Worm (Caenorhabditis elegans) whole organism, L2 larva: Measurements from ENCODE around the gene pir-2.

ENCODE experiments used
- ceh-82 ChIP-seq: fragments of 150-350 bp; optimal IDR thresholded peaks from 2 replicates; lab custom pipeline; 2014; ENCODE audit warnings: missing biosample characterization, missing genetic modification characterization
- elt-1 ChIP-seq: fragments of 150-350 bp; optimal IDR thresholded peaks from 2 replicates; lab custom pipeline; 2014; ENCODE audit warnings: missing biosample characterization, missing genetic modification characterization
- mdl-1 ChIP-seq, 2 experiments: fragments of 150-350 bp in 1 of 2; sonication (generic microtip) in 1 of 2; optimal IDR thresholded peaks; 2 replicates each; lab custom pipeline; 2017; ENCODE audit warnings: missing biosample characterization in 2 of 2, missing genetic modification characterization in 2 of 2
- nhr-11 ChIP-seq: fragments of 150-350 bp; optimal IDR thresholded peaks from 2 replicates; lab custom pipeline; 2014; ENCODE audit warnings: missing biosample characterization, missing genetic modification characterization
- nhr-21 ChIP-seq: fragments of 150-350 bp; optimal IDR thresholded peaks from 2 replicates; lab custom pipeline; 2014; ENCODE audit warnings: missing biosample characterization, missing genetic modification characterization
- nhr-237 ChIP-seq: fragments of 150-350 bp; optimal IDR thresholded peaks from 2 replicates; lab custom pipeline; 2014; ENCODE audit warnings: missing biosample characterization, missing genetic modification characterization
- nhr-25 ChIP-seq: fragments of 150-350 bp; sonication (generic microtip); optimal IDR thresholded peaks from 3 replicates; lab custom pipeline; 2014; ENCODE audit warnings: missing biosample characterization, missing genetic modification characterization
- snpc-4 ChIP-seq: fragments of 150-350 bp; optimal IDR thresholded peaks from 2 replicates; lab custom pipeline; 2014; ENCODE audit warnings: missing biosample characterization, missing genetic modification characterization
- ztf-1 ChIP-seq: fragments of 200-800 bp; sonication (Bioruptor generic); conservative IDR thresholded peaks from 2 replicates; pipeline ENCODE4 v1.3.6; 2022; ENCODE audit warnings: missing genetic modification characterization, missing compliant biosample characterization

ce11 chrIII:9393114-9393780 is 50.2 kb downstream of the pir-2 start, which contains the start of the genes gpr-2 and rgr-1:
- TF ChIP-seq elt-1, result no peak
- no peak for TF ChIP-seq snpc-4 (tag; lab: Kevin White, UChicago)
- no peak for TF ChIP-seq ztf-1 (GFP tag; lab: Robert Waterston, UW)
- TF ChIP-seq nhr-21 (tag; lab: Kevin White, UChicago), result no peak
- TF ChIP-seq nhr-237 (tag; lab: Kevin White, UChicago), result no peak
- TF ChIP-seq mdl-1 (tag; optimal IDR thresholded peaks at IDR 0.05; lab: Kevin White, UChicago), result no peak
- TF ChIP-seq nhr-25 (tag; lab: Kevin White, UChicago), result no peak
- TF ChIP-seq nhr-11 (tag; lab: Kevin White, UChicago), result no peak
- no peak for TF ChIP-seq ceh-82 (tag; lab: Kevin White, UChicago)
